Worm (Caenorhabditis elegans) whole organism, L4 larva: ENCODE results near the gene Y25C1A.8.

Experiments used
- D1046.2 ChIP-seq: fragments of 200-800 bp; sonication (Bioruptor generic); IDR thresholded peaks from 2 replicates; pipeline ENCODE4 v1.3.6; 2022; ENCODE audit warnings: missing genetic modification characterization, missing compliant biosample characterization
- F10B5.3 ChIP-seq: sonication (generic microtip); optimal IDR thresholded peaks from 2 replicates; lab custom pipeline; 2016; ENCODE audit warnings: mild to moderate bottlenecking, missing genetic modification characterization, missing compliant biosample characterization
- F37D6.2 ChIP-seq: sonication (generic microtip); optimal IDR thresholded peaks from 2 replicates; lab custom pipeline; 2016; ENCODE audit warnings: mild to moderate bottlenecking, missing genetic modification characterization, missing compliant biosample characterization
- F49E8.2 ChIP-seq: sonication (generic microtip); optimal IDR thresholded peaks from 2 replicates; lab custom pipeline; 2016; ENCODE audit warnings: missing compliant biosample characterization, mild to moderate bottlenecking, missing genetic modification characterization, borderline replicate concordance
- T26A8.4 ChIP-seq: fragments of 200-800 bp; sonication (Bioruptor generic); IDR thresholded peaks from 2 replicates; pipeline ENCODE4 v1.3.6; 2022; ENCODE audit warnings: missing genetic modification characterization, missing compliant biosample characterization
- Y48G9A.11 ChIP-seq: fragments of 200-800 bp; sonication (Bioruptor generic); IDR thresholded peaks from 2 replicates; pipeline ENCODE4 v1.3.6; 2022; ENCODE audit warnings: missing genetic modification reagents, missing genetic modification characterization, missing compliant biosample characterization
- Y5F2A.4 ChIP-seq: fragments of 200-800 bp; sonication (Bioruptor generic); optimal IDR thresholded peaks from 2 replicates; lab custom pipeline; 2018; ENCODE audit warnings: mild to moderate bottlenecking, missing genetic modification characterization, missing compliant biosample characterization
- aly-2 ChIP-seq: sonication (generic microtip); optimal IDR thresholded peaks from 2 replicates; lab custom pipeline; 2018; ENCODE audit warnings: missing biosample characterization, missing genetic modification characterization
- ceh-28 ChIP-seq: fragments of 150-350 bp; optimal IDR thresholded peaks from 2 replicates; lab custom pipeline; 2014; ENCODE audit warnings: missing biosample characterization, missing genetic modification reagents, missing genetic modification characterization
- ceh-44 ChIP-seq: fragments of 200-800 bp; sonication (Bioruptor generic); IDR thresholded peaks from 2 replicates; pipeline ENCODE4 v1.3.6; 2022; ENCODE audit warnings: missing genetic modification reagents, missing genetic modification characterization, missing compliant biosample characterization
- ceh-62 ChIP-seq: sonication (generic microtip); optimal IDR thresholded peaks from 2 replicates; lab custom pipeline; 2017; ENCODE audit warnings: missing biosample characterization, missing genetic modification characterization
- cey-2 ChIP-seq: sonication (generic microtip); optimal IDR thresholded peaks from 3 replicates; lab custom pipeline; 2017; ENCODE audit warnings: missing genetic modification characterization, mild to moderate bottlenecking, missing compliant biosample characterization, antibody characterized with exemption, borderline replicate concordance; ENCODE audit not compliant: insufficient read depth
- daf-8 ChIP-seq: fragments of 200-800 bp; sonication (Bioruptor generic); IDR thresholded peaks from 2 replicates; pipeline ENCODE4 v1.3.6; 2022; ENCODE audit warnings: missing genetic modification characterization, missing compliant biosample characterization
- dmd-6 ChIP-seq: fragments of 200-800 bp; sonication (Bioruptor generic); IDR thresholded peaks from 2 replicates; pipeline ENCODE4 v1.3.6; 2022; ENCODE audit warnings: missing genetic modification reagents, missing genetic modification characterization, missing compliant biosample characterization
- dpl-1 ChIP-seq: fragments of 150-350 bp; optimal IDR thresholded peaks from 2 replicates; lab custom pipeline; 2014; ENCODE audit warnings: missing biosample characterization, missing genetic modification reagents, missing genetic modification characterization
- duxl-1 ChIP-seq: sonication (generic microtip); optimal IDR thresholded peaks from 2 replicates; lab custom pipeline; 2016; ENCODE audit warnings: mild to moderate bottlenecking, missing genetic modification characterization, moderate library complexity, missing compliant biosample characterization; ENCODE audit not compliant: poor library complexity
- dve-1 ChIP-seq: sonication (generic microtip); optimal IDR thresholded peaks from 2 replicates; lab custom pipeline; 2017; ENCODE audit warnings: antibody characterized with exemption, mild to moderate bottlenecking, missing genetic modification characterization, missing compliant biosample characterization; ENCODE audit not compliant: insufficient read depth
- fkh-10 ChIP-seq: fragments of 150-350 bp; optimal IDR thresholded peaks from 2 replicates; lab custom pipeline; 2014; ENCODE audit warnings: missing biosample characterization, missing genetic modification reagents, missing genetic modification characterization
- hlh-30 ChIP-seq: sonication (generic microtip); optimal IDR thresholded peaks from 2 replicates; lab custom pipeline; 2017; ENCODE audit warnings: antibody characterized with exemption, mild to moderate bottlenecking, missing genetic modification characterization, missing compliant biosample characterization; ENCODE audit not compliant: insufficient read depth
- jun-1 ChIP-seq: fragments of 150-350 bp; optimal IDR thresholded peaks from 2 replicates; lab custom pipeline; 2014; ENCODE audit warnings: missing biosample characterization, missing genetic modification reagents, missing genetic modification characterization
- lim-7 ChIP-seq: fragments of 200-800 bp; sonication (Bioruptor generic); IDR thresholded peaks from 2 replicates; pipeline ENCODE4 v1.3.6; 2022; ENCODE audit warnings: missing genetic modification characterization, missing compliant biosample characterization
- lin-1 ChIP-seq: fragments of 200-800 bp; sonication (Bioruptor generic); IDR thresholded peaks from 2 replicates; pipeline ENCODE4 v1.3.6; 2022; ENCODE audit warnings: missing genetic modification reagents, missing genetic modification characterization, missing compliant biosample characterization
- lin-13 ChIP-seq: fragments of 150-350 bp; optimal IDR thresholded peaks from 2 replicates; lab custom pipeline; 2014; ENCODE audit warnings: missing biosample characterization, missing genetic modification reagents, missing genetic modification characterization
- lin-29 ChIP-seq: fragments of 200-800 bp; sonication (Bioruptor generic); IDR thresholded peaks from 2 replicates; pipeline ENCODE4 v1.3.6; 2022; ENCODE audit warnings: missing genetic modification reagents, missing genetic modification characterization, missing compliant biosample characterization
- lin-38 ChIP-seq: fragments of 200-800 bp; sonication (Bioruptor generic); IDR thresholded peaks from 2 replicates; pipeline ENCODE4 v1.3.6; 2022; ENCODE audit warnings: missing genetic modification reagents, missing genetic modification characterization, missing compliant biosample characterization
- lin-39 ChIP-seq: fragments of 150-350 bp; optimal IDR thresholded peaks from 2 replicates; lab custom pipeline; 2014; ENCODE audit warnings: missing biosample characterization, missing genetic modification reagents, missing genetic modification characterization
- lir-3 ChIP-seq: sonication (generic microtip); optimal IDR thresholded peaks from 2 replicates; lab custom pipeline; 2016; ENCODE audit warnings: mild to moderate bottlenecking, missing genetic modification characterization, missing compliant biosample characterization
- lsy-2 ChIP-seq, 2 experiments: fragments of 150-350 bp in 1 of 2; sonication (generic microtip) in 1 of 2; optimal IDR thresholded peaks; 2 replicates each; lab custom pipeline; 2014 to 2017; ENCODE audit warnings: missing biosample characterization in 2 of 2, missing genetic modification characterization in 2 of 2
- madf-9 ChIP-seq: fragments of 200-800 bp; sonication (Bioruptor generic); conservative IDR thresholded peaks from 2 replicates; pipeline ENCODE4 v1.3.6; 2022; ENCODE audit warnings: missing genetic modification reagents, missing genetic modification characterization, missing compliant biosample characterization
- mdl-1 ChIP-seq, 2 experiments: fragments of 150-350 bp in 1 of 2; sonication (generic microtip) in 1 of 2; optimal IDR thresholded peaks; 2 replicates each; lab custom pipeline; 2014 to 2017; ENCODE audit warnings: missing biosample characterization in 2 of 2, missing genetic modification characterization in 2 of 2
- mxl-2 ChIP-seq: fragments of 200-800 bp; sonication (Bioruptor generic); conservative IDR thresholded peaks from 2 replicates; pipeline ENCODE4 v1.3.6; 2022; ENCODE audit warnings: missing genetic modification reagents, missing genetic modification characterization, missing compliant biosample characterization
- mxl-3 ChIP-seq: fragments of 200-800 bp; sonication (Bioruptor generic); optimal IDR thresholded peaks from 2 replicates; lab custom pipeline; 2018; ENCODE audit warnings: mild to moderate bottlenecking, missing genetic modification characterization, missing compliant biosample characterization
- nhr-111 ChIP-seq: fragments of 200-800 bp; sonication (Bioruptor generic); optimal IDR thresholded peaks from 2 replicates; lab custom pipeline; 2018; ENCODE audit warnings: mild to moderate bottlenecking, missing genetic modification characterization, missing compliant biosample characterization
- nhr-237 ChIP-seq: sonication (generic microtip); optimal IDR thresholded peaks from 2 replicates; lab custom pipeline; 2017; ENCODE audit warnings: missing biosample characterization, missing genetic modification characterization
- nhr-41 ChIP-seq: fragments of 200-800 bp; sonication (Bioruptor generic); IDR thresholded peaks from 2 replicates; pipeline ENCODE4 v1.3.6; 2022; ENCODE audit warnings: missing genetic modification reagents, missing genetic modification characterization, missing compliant biosample characterization
- nhr-42 ChIP-seq: fragments of 200-800 bp; sonication (Bioruptor generic); IDR thresholded peaks from 2 replicates; pipeline ENCODE4 v1.3.6; 2022; ENCODE audit warnings: missing genetic modification characterization, missing compliant biosample characterization
- nhr-48 ChIP-seq: sonication (generic microtip); optimal IDR thresholded peaks from 2 replicates; lab custom pipeline; 2016; ENCODE audit warnings: mild to moderate bottlenecking, missing genetic modification characterization, missing compliant biosample characterization
- nhr-77 ChIP-seq: fragments of 150-350 bp; optimal IDR thresholded peaks from 2 replicates; lab custom pipeline; 2014; ENCODE audit warnings: missing biosample characterization, missing genetic modification characterization
- pha-4 ChIP-seq, 2 experiments: fragments of 150-350 bp in 1 of 2; fragments of 200-800 bp in 1 of 2; sonication (Bioruptor generic) in 1 of 2; IDR thresholded peaks in 1 of 2; optimal IDR thresholded peaks in 1 of 2; 2 replicates each; pipeline versions ENCODE4 v1.3.6 to Lab custom; 2014 to 2022; ENCODE audit warnings: missing genetic modification characterization in 2 of 2, missing genetic modification reagents in 2 of 2, missing biosample characterization in 1 of 2, missing compliant biosample characterization in 1 of 2
- php-3 ChIP-seq: fragments of 200-800 bp; sonication (Bioruptor generic); IDR thresholded peaks from 2 replicates; pipeline ENCODE4 v1.3.6; 2022; ENCODE audit warnings: missing genetic modification reagents, missing genetic modification characterization, missing compliant biosample characterization
- saeg-2 ChIP-seq: fragments of 200-800 bp; sonication (Bioruptor generic); IDR thresholded peaks from 2 replicates; pipeline ENCODE4 v1.3.6; 2022; ENCODE audit warnings: missing genetic modification reagents, missing genetic modification characterization, missing compliant biosample characterization
- sdz-12 ChIP-seq: fragments of 200-800 bp; sonication (Bioruptor generic); optimal IDR thresholded peaks from 2 replicates; lab custom pipeline; 2018; ENCODE audit warnings: mild to moderate bottlenecking, missing genetic modification characterization, missing compliant biosample characterization
- snpc-1.2 ChIP-seq: fragments of 200-800 bp; sonication (Bioruptor generic); IDR thresholded peaks from 2 replicates; pipeline ENCODE4 v1.3.6; 2022; ENCODE audit warnings: missing genetic modification reagents, missing genetic modification characterization, missing compliant biosample characterization
- spr-3 ChIP-seq: fragments of 200-800 bp; sonication (Bioruptor generic); optimal IDR thresholded peaks from 2 replicates; lab custom pipeline; 2018; ENCODE audit warnings: mild to moderate bottlenecking, missing genetic modification characterization, missing compliant biosample characterization
- unc-130 ChIP-seq: sonication (generic microtip); optimal IDR thresholded peaks from 2 replicates; lab custom pipeline; 2016; ENCODE audit warnings: missing genetic modification reagents, missing genetic modification characterization, missing compliant biosample characterization
- unc-62 ChIP-seq, 3 experiments: fragments of 150-350 bp in 1 of 3; sonication (generic microtip); optimal IDR thresholded peaks in 2 of 3; peaks in 1 of 3; 1 replicate in 1 of 3; 2 replicates in 2 of 3; lab custom pipeline; 2014 to 2017; ENCODE audit warnings: missing biosample characterization in 3 of 3, missing genetic modification characterization in 3 of 3, missing genetic modification reagents in 3 of 3, missing genotype in 1 of 3
- zfp-2 ChIP-seq: sonication (generic microtip); optimal IDR thresholded peaks from 2 replicates; lab custom pipeline; 2016; ENCODE audit warnings: mild to moderate bottlenecking, missing genetic modification characterization, missing compliant biosample characterization
- zip-2 ChIP-seq: fragments of 150-350 bp; optimal IDR thresholded peaks from 2 replicates; lab custom pipeline; 2014; ENCODE audit warnings: missing biosample characterization, missing genetic modification characterization
- ztf-11 ChIP-seq: fragments of 150-350 bp; optimal IDR thresholded peaks from 2 replicates; lab custom pipeline; 2014; ENCODE audit warnings: missing biosample characterization, missing genetic modification characterization

Gene Y25C1A.8

ce11 chrII:3062222-3062621 is 14.5 kb downstream of the Y25C1A.8 start (continued):
- TF ChIP-seq hlh-30 (tag; lab: Kevin White, UChicago): peak; percentile 69
- TF ChIP-seq lin-1 (GFP tag; lab: Robert Waterston, UW): peak; percentile 83
- TF ChIP-seq cey-2 (tag; lab: Kevin White, UChicago): no peak
- no peak for TF ChIP-seq lin-39 (tag; lab: Kevin White, UChicago)
- TF ChIP-seq php-3 (GFP tag; lab: Robert Waterston, UW): peak; percentile 47; the same call in 1 of the 2 replicates
- no peak for TF ChIP-seq nhr-111
- TF ChIP-seq lim-7 (GFP tag; lab: Robert Waterston, UW): no peak; the same call in 1 of the 2 replicates
- no peak for TF ChIP-seq zfp-2
- TF ChIP-seq jun-1 (tag; lab: Kevin White, UChicago): no peak
- 0 out of 2 replicates have a peak, but pooled peaks have one; percentile 39 for TF ChIP-seq saeg-2 (GFP tag; lab: Robert Waterston, UW)
- TF ChIP-seq pha-4 (GFP tag; IDR thresholded peaks at IDR 0.05; lab: Robert Waterston, UW): peak; percentile 75; the same call in 1 of the 2 replicates
- TF ChIP-seq pha-4 (tag; optimal IDR thresholded peaks at IDR 0.05; lab: Kevin White, UChicago): no peak
- TF ChIP-seq nhr-77 (tag; lab: Kevin White, UChicago): no peak
- peak; percentile 36 for TF ChIP-seq dmd-6 (GFP tag; lab: Robert Waterston, UW)
- TF ChIP-seq F37D6.2: no peak
- TF ChIP-seq madf-9 (GFP tag; lab: Robert Waterston, UW): peak; percentile 79
- peak; percentile 7 for TF ChIP-seq spr-3
- peak; percentile 72 for TF ChIP-seq duxl-1 (tag; lab: Kevin White, UChicago)
- peak; percentile 65 for TF ChIP-seq dve-1 (tag; lab: Kevin White, UChicago)
- no peak for TF ChIP-seq mxl-3
- peak; percentile 78 for TF ChIP-seq Y48G9A.11 (GFP tag; lab: Robert Waterston, UW)
- TF ChIP-seq fkh-10 (GFP tag; lab: Kevin White, UChicago): no peak
- TF ChIP-seq aly-2: no peak
- TF ChIP-seq F10B5.3 (tag; lab: Kevin White, UChicago): no peak
- TF ChIP-seq snpc-1.2 (GFP tag; lab: Robert Waterston, UW): peak; percentile 74
- 0 out of 2 replicates have a peak, but pooled peaks have one; percentile 43 for TF ChIP-seq nhr-41
- TF ChIP-seq ceh-44 (GFP tag; lab: Robert Waterston, UW): peak; percentile 74; the same call in 1 of the 2 replicates
- peak in 1 of 2 experiments; percentile 56 for TF ChIP-seq lsy-2 (tag; optimal IDR thresholded peaks at IDR 0.05; lab: Kevin White, UChicago)
- peak; percentile 59 for TF ChIP-seq T26A8.4 (GFP tag; lab: Robert Waterston, UW)
- TF ChIP-seq mdl-1 (tag; optimal IDR thresholded peaks at IDR 0.05; lab: Kevin White, UChicago): peak in 1 of 2 experiments; percentile 4
- peak; percentile 15 for TF ChIP-seq F49E8.2
- no peak for TF ChIP-seq unc-62 (GFP tag; optimal IDR thresholded peaks at IDR 0.05 in 1 of 2; lab: Kevin White, UChicago)
- no peak for TF ChIP-seq unc-62 (tag; optimal IDR thresholded peaks at IDR 0.05; lab: Kevin White, UChicago)
- TF ChIP-seq daf-8 (GFP tag; lab: Robert Waterston, UW): no peak
- no peak for TF ChIP-seq lin-29
- no peak for TF ChIP-seq nhr-237 (tag; lab: Kevin White, UChicago)
- TF ChIP-seq lin-38 (GFP tag; lab: Robert Waterston, UW): peak; percentile 78
- TF ChIP-seq unc-130 (GFP tag; lab: Kevin White, UChicago): peak; percentile 54
- TF ChIP-seq nhr-48 (tag; lab: Kevin White, UChicago): peak; percentile 14
- no peak for TF ChIP-seq Y5F2A.4
- peak; percentile 19 for TF ChIP-seq lir-3
- TF ChIP-seq dpl-1: no peak
- no peak for TF ChIP-seq sdz-12
- no peak for TF ChIP-seq ceh-62 (tag; lab: Kevin White, UChicago)
- TF ChIP-seq ceh-28 (tag; lab: Kevin White, UChicago): peak; percentile 79
- TF ChIP-seq zip-2 (tag; lab: Kevin White, UChicago): peak; percentile 72
- TF ChIP-seq mxl-2 (GFP tag; lab: Robert Waterston, UW): no peak
- peak; percentile 73; the same call in 1 of the 2 replicates for TF ChIP-seq D1046.2 (GFP tag; lab: Robert Waterston, UW)
- TF ChIP-seq ztf-11 (tag; lab: Kevin White, UChicago): no peak
- TF ChIP-seq lin-13 (GFP tag; lab: Kevin White, UChicago): peak; percentile 50
- TF ChIP-seq nhr-42 (GFP tag; lab: Robert Waterston, UW): peak; percentile 72; the same call in 1 of the 2 replicates
